Worm (Caenorhabditis elegans) whole organism, L4 larva: ENCODE results near the gene srd-10.

Experiments
- egl-27 ChIP-seq: sonication (generic microtip); optimal IDR thresholded peaks from 3 replicates; lab custom pipeline; 2017; ENCODE audit warnings: missing biosample characterization, missing genetic modification reagents, missing genetic modification characterization
- mdl-1 ChIP-seq, 2 experiments: fragments of 150-350 bp in 1 of 2; sonication (generic microtip) in 1 of 2; optimal IDR thresholded peaks; 2 replicates each; lab custom pipeline; 2014 to 2017; ENCODE audit warnings: missing biosample characterization in 2 of 2, missing genetic modification characterization in 2 of 2
- pha-4 ChIP-seq, 2 experiments: fragments of 150-350 bp in 1 of 2; fragments of 200-800 bp in 1 of 2; sonication (Bioruptor generic) in 1 of 2; IDR thresholded peaks in 1 of 2; optimal IDR thresholded peaks in 1 of 2; 2 replicates each; pipeline versions ENCODE4 v1.3.6 to Lab custom; 2014 to 2022; ENCODE audit warnings: missing genetic modification characterization in 2 of 2, missing genetic modification reagents in 2 of 2, missing biosample characterization in 1 of 2, missing compliant biosample characterization in 1 of 2
- unc-39 ChIP-seq: sonication (generic microtip); optimal IDR thresholded peaks from 2 replicates; lab custom pipeline; 2017; ENCODE audit warnings: missing biosample characterization, missing genetic modification characterization

DNA sequence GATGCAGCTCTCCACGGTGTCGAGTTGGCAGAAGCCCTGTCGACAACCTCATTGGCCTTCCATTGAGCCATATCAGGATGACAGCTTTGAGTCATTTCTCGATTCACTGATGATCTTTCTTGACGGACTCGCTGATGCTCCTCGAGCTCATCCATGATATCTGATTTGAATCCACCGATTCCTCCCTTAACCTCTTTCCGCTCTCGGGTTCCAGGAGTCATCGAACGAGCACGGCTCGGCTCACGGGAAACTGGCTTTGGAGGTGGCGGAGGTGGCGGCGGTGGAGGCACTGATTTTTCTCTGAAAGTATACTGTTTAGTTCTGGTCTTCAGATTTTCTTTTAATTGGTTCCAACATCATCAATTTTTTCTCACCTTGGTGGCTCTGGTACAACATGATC, 15.8 kb upstream of the srd-10 start:
- TF ChIP-seq egl-27 (no peak), unc-39 (tag; lab: Kevin White, UChicago) (no peak), pha-4 (GFP tag; IDR thresholded peaks at IDR 0.05; lab: Robert Waterston, UW) (no peak), pha-4 (tag; optimal IDR thresholded peaks at IDR 0.05; lab: Kevin White, UChicago) (no peak), mdl-1 (tag; optimal IDR thresholded peaks at IDR 0.05; lab: Kevin White, UChicago) (no peak)
